Fruit fly (Drosophila melanogaster) whole organism, wandering third instar larva: ENCODE results near the gene NT1.
A peak's percentile ranks its signal among the peaks of the same experiment; 100 is the strongest.

Experiments
- Dfd ChIP-seq: fragments of >200 bp; optimal IDR thresholded peaks from 2 replicates; lab custom pipeline; 2017; ENCODE audit warnings: missing biosample characterization, missing genetic modification characterization
- Mio ChIP-seq: sonication (Bioruptor generic); optimal IDR thresholded peaks from 2 replicates; lab custom pipeline; 2016; ENCODE audit warnings: missing biosample characterization, missing genetic modification characterization
- Myc ChIP-seq: fragments of >200 bp; optimal IDR thresholded peaks from 2 replicates; lab custom pipeline; 2017
- brk ChIP-seq: fragments of 200-800 bp; sonication (Bioruptor generic); optimal IDR thresholded peaks from 2 replicates; lab custom pipeline; 2016; ENCODE audit warnings: missing biosample characterization, mild to moderate bottlenecking, missing genetic modification characterization
- dl ChIP-seq, 2 experiments: fragments of 175-275, 200-275 bp in 1 of 2; fragments of 200-275 bp in 1 of 2; sonication (Bioruptor generic); optimal IDR thresholded peaks; lab custom pipeline; 2018; ENCODE audit warnings: mild to moderate bottlenecking in 2 of 2, missing biosample characterization in 2 of 2, missing genetic modification characterization in 2 of 2, moderate library complexity in 2 of 2; ENCODE audit not compliant: partially characterized antibody in 2 of 2, insufficient read depth in 1 of 2
- ey ChIP-seq: fragments of 200-800 bp; sonication (Bioruptor generic); optimal IDR thresholded peaks from 2 replicates; lab custom pipeline; 2016; ENCODE audit warnings: missing biosample characterization, missing genetic modification characterization
- foxo ChIP-seq, 2 experiments: fragments of 200-800 bp; sonication (Bioruptor generic); optimal IDR thresholded peaks; 2 replicates in 1 of 2; 3 replicates in 1 of 2; lab custom pipeline; 2016 to 2017; ENCODE audit warnings: missing biosample characterization in 2 of 2, missing genetic modification characterization in 2 of 2
- fru ChIP-seq: fragments of 200-800 bp; sonication (Bioruptor generic); optimal IDR thresholded peaks from 3 replicates; lab custom pipeline; 2016; ENCODE audit warnings: missing biosample characterization, mild to moderate bottlenecking, missing genetic modification characterization
- h ChIP-seq: fragments of 200-800 bp; sonication (Bioruptor generic); optimal IDR thresholded peaks from 3 replicates; lab custom pipeline; 2016; ENCODE audit warnings: missing biosample characterization, mild to moderate bottlenecking, missing genetic modification characterization
- rgr ChIP-seq: fragments of 200-800 bp; sonication (Bioruptor generic); optimal IDR thresholded peaks from 3 replicates; lab custom pipeline; 2016; ENCODE audit warnings: missing biosample characterization, mild to moderate bottlenecking, missing genetic modification characterization
- usp ChIP-seq: fragments of >200 bp; optimal IDR thresholded peaks from 2 replicates; lab custom pipeline; 2017; ENCODE audit warnings: missing biosample characterization, missing genetic modification characterization

dm6 chr3L:4474946-4475470 is 33.2 kb downstream of the NT1 start:
- TF ChIP-seq rgr (GFP tag; lab: Kevin White, UChicago) (peak; percentile 40), Mio (GFP tag; lab: Kevin White, UChicago) (no peak), dl (GFP tag; optimal IDR thresholded peaks at IDR 0.05; lab: Kevin White, UChicago; ENCODE audit: insufficient read depth in 1 of 2, partially characterized antibody in 2 of 2) (no peak), fru (GFP tag; lab: Kevin White, UChicago) (no peak), usp (no peak), brk (GFP tag; lab: Kevin White, UChicago) (no peak), Myc (lab: Kevin White, UChicago) (no peak), Dfd (no peak), ey (no peak), foxo (GFP tag; optimal IDR thresholded peaks at IDR 0.05; lab: Kevin White, UChicago) (no peak), h (GFP tag; lab: Kevin White, UChicago) (peak; percentile 23)
